Worm (Caenorhabditis elegans) whole organism, late embryonic: ENCODE data around the gene T05A8.2.

Experiments used
- C08G9.2 ChIP-seq: sonication (generic microtip); optimal IDR thresholded peaks from 2 replicates; lab custom pipeline; 2016; ENCODE audit warnings: mild to moderate bottlenecking, missing genetic modification characterization, moderate library complexity, missing compliant biosample characterization
- K02D7.2 ChIP-seq: sonication (generic microtip); optimal IDR thresholded peaks from 2 replicates; lab custom pipeline; 2017; ENCODE audit warnings: mild to moderate bottlenecking, missing genetic modification characterization, missing compliant biosample characterization
- ahr-1 ChIP-seq: sonication (generic microtip); optimal IDR thresholded peaks from 2 replicates; lab custom pipeline; 2016; ENCODE audit warnings: missing genetic modification characterization, missing compliant biosample characterization
- ama-1 ChIP-seq: fragments of 150-350 bp; optimal IDR thresholded peaks from 2 replicates; lab custom pipeline; 2014
- ceh-14 ChIP-seq: sonication (generic microtip); optimal IDR thresholded peaks from 2 replicates; lab custom pipeline; 2016; ENCODE audit warnings: missing genotype, missing genetic modification characterization, missing compliant biosample characterization
- ceh-18 ChIP-seq: sonication (generic microtip); optimal IDR thresholded peaks from 2 replicates; lab custom pipeline; 2016; ENCODE audit warnings: missing genetic modification characterization, missing compliant biosample characterization
- ceh-19 ChIP-seq: fragments of 200-800 bp; sonication (Bioruptor generic); optimal IDR thresholded peaks from 2 replicates; lab custom pipeline; 2018; ENCODE audit warnings: mild to moderate bottlenecking, missing genetic modification characterization, missing compliant biosample characterization
- ceh-2 ChIP-seq: sonication (generic microtip); optimal IDR thresholded peaks from 2 replicates; lab custom pipeline; 2016; ENCODE audit warnings: missing genotype, missing genetic modification characterization, missing compliant biosample characterization
- ceh-45 ChIP-seq: fragments of 200-800 bp; sonication (Bioruptor generic); IDR thresholded peaks from 2 replicates; pipeline ENCODE4 v1.3.6; 2022; ENCODE audit warnings: missing genetic modification reagents, missing genetic modification characterization, missing compliant biosample characterization
- ceh-48 ChIP-seq: sonication (generic microtip); optimal IDR thresholded peaks from 2 replicates; lab custom pipeline; 2016; ENCODE audit warnings: missing genetic modification characterization, inconsistent platforms, missing compliant biosample characterization
- ceh-9 ChIP-seq: sonication (generic microtip); optimal IDR thresholded peaks from 2 replicates; lab custom pipeline; 2016; ENCODE audit warnings: mild to moderate bottlenecking, missing genetic modification characterization, inconsistent platforms, missing compliant biosample characterization
- dve-1 ChIP-seq: sonication (generic microtip); optimal IDR thresholded peaks from 2 replicates; lab custom pipeline; 2017; ENCODE audit warnings: antibody characterized with exemption, mild to moderate bottlenecking, missing genetic modification characterization, missing compliant biosample characterization
- elt-4 ChIP-seq: sonication (generic microtip); optimal IDR thresholded peaks from 2 replicates; lab custom pipeline; 2016; ENCODE audit warnings: missing genetic modification characterization, missing compliant biosample characterization
- eyg-1 ChIP-seq: sonication (generic microtip); optimal IDR thresholded peaks from 2 replicates; lab custom pipeline; 2016; ENCODE audit warnings: missing genotype, missing genetic modification characterization, missing compliant biosample characterization
- fkh-10 ChIP-seq: fragments of 150-350 bp; optimal IDR thresholded peaks from 2 replicates; lab custom pipeline; 2014; ENCODE audit warnings: missing biosample characterization, missing genetic modification reagents, missing genetic modification characterization
- fkh-6 ChIP-seq: sonication (generic microtip); optimal IDR thresholded peaks from 2 replicates; lab custom pipeline; 2016; ENCODE audit warnings: missing genetic modification characterization, missing compliant biosample characterization
- gmeb-2 ChIP-seq: sonication (generic microtip); optimal IDR thresholded peaks from 2 replicates; lab custom pipeline; 2016; ENCODE audit warnings: missing genetic modification characterization, inconsistent platforms, missing compliant biosample characterization
- hlh-13 ChIP-seq: fragments of 200-800 bp; sonication (Bioruptor generic); optimal IDR thresholded peaks from 2 replicates; lab custom pipeline; 2018; ENCODE audit warnings: mild to moderate bottlenecking, missing genetic modification characterization, missing compliant biosample characterization
- hlh-15 ChIP-seq: sonication (generic microtip); optimal IDR thresholded peaks from 2 replicates; lab custom pipeline; 2016; ENCODE audit warnings: missing genetic modification characterization, missing compliant biosample characterization
- hlh-30 ChIP-seq: sonication (generic microtip); optimal IDR thresholded peaks from 2 replicates; lab custom pipeline; 2017; ENCODE audit warnings: antibody characterized with exemption, missing genetic modification characterization, missing compliant biosample characterization; ENCODE audit not compliant: insufficient read depth
- hlh-8 ChIP-seq: sonication (generic microtip); optimal IDR thresholded peaks from 2 replicates; lab custom pipeline; 2016; ENCODE audit warnings: missing genotype, missing genetic modification characterization, missing compliant biosample characterization
- lim-6 ChIP-seq: sonication (generic microtip); optimal IDR thresholded peaks from 2 replicates; lab custom pipeline; 2016; ENCODE audit warnings: missing genetic modification characterization, missing compliant biosample characterization
- madf-2 ChIP-seq: sonication (generic microtip); optimal IDR thresholded peaks from 2 replicates; lab custom pipeline; 2017; ENCODE audit warnings: missing genetic modification characterization, missing compliant biosample characterization
- mec-3 ChIP-seq: sonication (generic microtip); optimal IDR thresholded peaks from 2 replicates; lab custom pipeline; 2016; ENCODE audit warnings: borderline replicate concordance, missing genetic modification characterization, missing compliant biosample characterization
- nfya-1 ChIP-seq: sonication (generic microtip); optimal IDR thresholded peaks from 2 replicates; lab custom pipeline; 2017; ENCODE audit warnings: missing genetic modification characterization, mild to moderate bottlenecking, missing compliant biosample characterization, antibody characterized with exemption, moderate library complexity
- nhr-232 ChIP-seq: sonication (generic microtip); optimal IDR thresholded peaks from 2 replicates; lab custom pipeline; 2016; ENCODE audit warnings: missing genetic modification characterization, missing compliant biosample characterization
- npax-4 ChIP-seq: sonication (generic microtip); optimal IDR thresholded peaks from 2 replicates; lab custom pipeline; 2016; ENCODE audit warnings: missing genetic modification characterization, missing compliant biosample characterization
- pat-9 ChIP-seq: fragments of 200-800 bp; sonication (Bioruptor generic); optimal IDR thresholded peaks from 2 replicates; lab custom pipeline; 2018; ENCODE audit warnings: mild to moderate bottlenecking, missing genetic modification characterization, moderate library complexity, missing compliant biosample characterization
- pax-1 ChIP-seq: fragments of 150-350 bp; optimal IDR thresholded peaks from 2 replicates; lab custom pipeline; 2014; ENCODE audit warnings: missing biosample characterization, missing genetic modification characterization
- pha-2 ChIP-seq: sonication (generic microtip); optimal IDR thresholded peaks from 2 replicates; lab custom pipeline; 2017; ENCODE audit warnings: mild to moderate bottlenecking, missing genetic modification characterization, missing compliant biosample characterization
- pros-1 ChIP-seq: fragments of 150-350 bp; optimal IDR thresholded peaks from 2 replicates; lab custom pipeline; 2014; ENCODE audit warnings: missing biosample characterization, missing genetic modification reagents, missing genetic modification characterization
- ref-2 ChIP-seq: sonication (generic microtip); optimal IDR thresholded peaks from 2 replicates; lab custom pipeline; 2016; ENCODE audit warnings: missing genetic modification characterization, missing compliant biosample characterization
- rnt-1 ChIP-seq: sonication (generic microtip); optimal IDR thresholded peaks from 2 replicates; lab custom pipeline; 2016; ENCODE audit warnings: missing genetic modification characterization, missing compliant biosample characterization
- sdc-2 ChIP-seq: sonication (generic microtip); optimal IDR thresholded peaks from 2 replicates; lab custom pipeline; 2016; ENCODE audit warnings: missing genotype, missing genetic modification characterization, missing compliant biosample characterization
- tbx-7 ChIP-seq: sonication (generic microtip); optimal IDR thresholded peaks from 2 replicates; lab custom pipeline; 2016; ENCODE audit warnings: missing genotype, missing genetic modification characterization, missing compliant biosample characterization
- unc-3 ChIP-seq, 2 experiments: fragments of 200-800 bp in 1 of 2; sonication (Bioruptor generic) in 1 of 2; sonication (generic microtip) in 1 of 2; conservative IDR thresholded peaks in 1 of 2; optimal IDR thresholded peaks in 1 of 2; 2 replicates each; pipeline versions ENCODE4 v1.3.6 to Lab custom; 2016 to 2022; ENCODE audit warnings: missing compliant biosample characterization in 2 of 2, missing genetic modification characterization in 2 of 2, missing genetic modification reagents in 1 of 2
- unc-42 ChIP-seq: sonication (generic microtip); optimal IDR thresholded peaks from 2 replicates; lab custom pipeline; 2016; ENCODE audit warnings: missing genotype, missing genetic modification characterization, missing compliant biosample characterization
- zip-5 ChIP-seq: sonication (generic microtip); optimal IDR thresholded peaks from 2 replicates; lab custom pipeline; 2016; ENCODE audit warnings: missing genetic modification characterization, missing compliant biosample characterization
- ztf-16 ChIP-seq: sonication (generic microtip); optimal IDR thresholded peaks from 2 replicates; lab custom pipeline; 2017; ENCODE audit warnings: missing genetic modification characterization, missing compliant biosample characterization

Gene T05A8.2

DNA sequence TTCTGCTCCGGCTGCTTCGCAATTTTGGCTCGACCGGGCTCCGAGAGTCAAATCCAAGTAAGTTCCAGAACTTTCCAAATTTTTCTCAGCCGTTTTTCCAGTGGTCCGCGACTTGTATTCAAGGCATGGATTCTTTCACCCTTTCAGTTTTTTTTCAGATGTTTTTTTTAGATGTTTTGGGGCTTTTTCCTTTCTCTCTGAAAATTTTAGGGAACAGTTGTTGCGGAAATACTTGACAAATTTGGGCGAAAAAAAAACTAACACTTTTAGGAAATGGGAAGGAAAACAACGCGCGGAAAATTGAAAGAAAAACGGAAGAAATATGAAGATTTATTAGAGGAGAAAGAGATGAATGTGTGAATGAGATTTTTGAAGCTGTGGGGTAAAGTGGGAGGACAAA, 14.7 kb upstream of the T05A8.2 start, which contains the start of the genes T05A8.11 and nep-2:
TSS of gene T05A8.11 (minus strand) at position 101 of the 400 bp plus-strand sequence.
TSS of gene nep-2 (minus strand) at position 192 of the 400 bp plus-strand sequence.
- TF ChIP-seq sdc-2 (tag; lab: Kevin White, UChicago): no peak
- TF ChIP-seq rnt-1 (tag; lab: Kevin White, UChicago): no peak
- TF ChIP-seq pros-1: no peak
- no peak for TF ChIP-seq ceh-19 (GFP tag; lab: Kevin White, UChicago)
- no peak for TF ChIP-seq lim-6 (tag; lab: Kevin White, UChicago)
- TF ChIP-seq elt-4 (tag; lab: Kevin White, UChicago): no peak
- TF ChIP-seq pha-2: no peak
- no peak for TF ChIP-seq C08G9.2 (tag; lab: Kevin White, UChicago)
- no peak for TF ChIP-seq ama-1
- no peak for TF ChIP-seq unc-42
- TF ChIP-seq ahr-1 (tag; lab: Kevin White, UChicago): no peak
- no peak for TF ChIP-seq ztf-16 (tag; lab: Kevin White, UChicago)

DNA sequence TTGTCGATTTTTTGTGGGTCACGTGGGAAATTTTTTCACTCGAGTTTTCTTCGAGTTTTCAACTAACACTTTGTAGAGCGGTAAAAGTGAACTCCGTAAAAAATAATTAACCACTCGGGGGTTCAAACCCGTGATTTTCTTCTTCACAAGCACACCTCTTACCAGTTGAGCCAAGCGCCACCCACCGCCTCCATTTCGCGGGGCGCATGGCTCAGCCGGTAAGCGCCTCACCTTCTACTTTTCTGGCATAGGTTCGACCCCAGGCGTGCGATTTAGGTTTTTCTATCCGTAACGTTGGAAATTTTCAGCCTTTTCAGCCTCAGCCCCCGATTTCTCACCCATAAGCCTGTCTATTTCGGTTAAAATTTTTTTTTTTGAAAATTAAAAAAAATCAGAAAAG, 11.2 kb upstream of the T05A8.2 start:
- no peak for TF ChIP-seq mec-3 (tag; lab: Kevin White, UChicago)
- TF ChIP-seq nhr-232 (tag; lab: Kevin White, UChicago): no peak
- no peak for TF ChIP-seq K02D7.2 (tag; lab: Kevin White, UChicago)
- TF ChIP-seq ceh-45 (GFP tag; lab: Robert Waterston, UW): no peak
- TF ChIP-seq hlh-30: no peak
- no peak for TF ChIP-seq eyg-1
- no peak for TF ChIP-seq pha-2
- TF ChIP-seq, all 69 proteins: peak for 0

- no peak for TF ChIP-seq pat-9 (tag; lab: Kevin White, UChicago)
- TF ChIP-seq fkh-10 (GFP tag; lab: Kevin White, UChicago): no peak
- no peak for TF ChIP-seq C08G9.2 (tag; lab: Kevin White, UChicago)
- no peak for TF ChIP-seq hlh-15 (tag; lab: Kevin White, UChicago)
- no peak for TF ChIP-seq unc-42
- no peak for TF ChIP-seq ceh-45 (GFP tag; lab: Robert Waterston, UW)
- no peak for TF ChIP-seq ceh-14
- no peak for TF ChIP-seq gmeb-2 (tag; lab: Kevin White, UChicago)
- no peak for TF ChIP-seq ceh-9
- TF ChIP-seq hlh-8 (tag; lab: Kevin White, UChicago): no peak
- no peak for TF ChIP-seq ceh-18 (tag; lab: Kevin White, UChicago)
- TF ChIP-seq ref-2 (tag; lab: Kevin White, UChicago): no peak
- TF ChIP-seq pros-1: no peak
Measured at ce11 chrII:2719212-2719611, 8.4 kb upstream of the T05A8.2 start.

DNA sequence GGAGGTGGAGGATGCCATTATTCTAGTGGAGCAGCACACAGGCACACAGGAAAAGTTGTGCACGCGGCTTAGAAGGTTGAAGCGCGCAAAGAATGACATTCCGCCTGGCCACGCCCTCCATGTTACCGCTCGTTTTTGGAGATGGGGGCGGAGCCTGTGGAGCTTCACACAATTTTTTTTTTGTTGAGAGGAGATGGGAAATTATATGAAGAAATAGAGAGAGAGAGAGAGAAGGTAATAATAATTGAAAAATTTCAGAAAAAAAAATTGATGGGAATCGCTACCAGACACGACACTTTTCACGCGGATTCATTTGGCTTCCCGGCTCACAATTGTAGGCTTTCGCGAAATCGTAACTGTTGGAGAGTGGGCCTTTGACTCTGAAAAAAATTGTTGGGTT, 6.5 kb upstream of the T05A8.2 start, which contains the start of gene T05A8.3:
TSS of gene T05A8.3 (minus strand) at position 101 of the 400 bp plus-strand sequence.
- TF ChIP-seq tbx-7 (tag; lab: Kevin White, UChicago) (no peak), madf-2 (no peak), K02D7.2 (tag; lab: Kevin White, UChicago) (no peak), lim-6 (tag; lab: Kevin White, UChicago) (no peak), ceh-2 (no peak), fkh-6 (tag; lab: Kevin White, UChicago) (no peak), dve-1 (no peak), pax-1 (no peak), nhr-232 (tag; lab: Kevin White, UChicago) (no peak), ceh-14 (no peak), ama-1 (no peak), elt-4 (tag; lab: Kevin White, UChicago) (no peak), pha-2 (no peak), unc-3 (GFP tag; conservative IDR thresholded peaks at IDR 0.05; lab: Robert Waterston, UW) (no peak), unc-3 (tag; optimal IDR thresholded peaks at IDR 0.05; lab: Kevin White, UChicago) (no peak)

ce11 chrII:2709942-2710341, 877 bp downstream of the T05A8.2 start, which contains the start of gene T05A8.1:
Gene T05A8.1 (minus strand): TSS chrII:2710042.
- no peak for TF ChIP-seq hlh-13 (GFP tag; lab: Kevin White, UChicago)
- TF ChIP-seq nfya-1 (tag; lab: Kevin White, UChicago): no peak
- no peak for TF ChIP-seq ceh-48
- no peak for TF ChIP-seq zip-5 (tag; lab: Kevin White, UChicago)
- TF ChIP-seq npax-4 (tag; lab: Kevin White, UChicago): no peak
- TF ChIP-seq C08G9.2 (tag; lab: Kevin White, UChicago): no peak
- TF ChIP-seq, all 69 proteins: peak for 0
